Worm (Caenorhabditis elegans) whole organism, L4 larva: ENCODE measurements around the gene mlp-1.

Experiments
- F26F4.8 ChIP-seq: fragments of 200-800 bp; sonication (Bioruptor generic); conservative IDR thresholded peaks from 2 replicates; pipeline ENCODE4 v1.3.6; 2022; ENCODE audit warnings: missing genetic modification characterization, missing compliant biosample characterization
- F37D6.2 ChIP-seq: sonication (generic microtip); optimal IDR thresholded peaks from 2 replicates; lab custom pipeline; 2016; ENCODE audit warnings: mild to moderate bottlenecking, missing genetic modification characterization, missing compliant biosample characterization
- T26A8.4 ChIP-seq: fragments of 200-800 bp; sonication (Bioruptor generic); IDR thresholded peaks from 2 replicates; pipeline ENCODE4 v1.3.6; 2022; ENCODE audit warnings: missing genetic modification characterization, missing compliant biosample characterization
- ZK546.5 ChIP-seq, 2 experiments: sonication (generic microtip); optimal IDR thresholded peaks; 2 replicates each; lab custom pipeline; 2017; ENCODE audit warnings: missing biosample characterization in 2 of 2, missing genetic modification characterization in 2 of 2
- aha-1 ChIP-seq: fragments of 150-350 bp; peaks from one replicate; lab custom pipeline; 2014; ENCODE audit warnings: missing biosample characterization, missing genetic modification characterization
- aly-2 ChIP-seq: sonication (generic microtip); optimal IDR thresholded peaks from 2 replicates; lab custom pipeline; 2018; ENCODE audit warnings: missing biosample characterization, missing genetic modification characterization
- arid-1 ChIP-seq: fragments of 200-800 bp; sonication (Bioruptor generic); conservative IDR thresholded peaks from 2 replicates; pipeline ENCODE4 v1.3.6; 2022; ENCODE audit warnings: missing genetic modification reagents, missing genetic modification characterization, missing compliant biosample characterization
- ceh-62 ChIP-seq: sonication (generic microtip); optimal IDR thresholded peaks from 2 replicates; lab custom pipeline; 2017; ENCODE audit warnings: missing biosample characterization, missing genetic modification characterization
- ces-1 ChIP-seq: fragments of 150-350 bp; sonication (generic microtip); optimal IDR thresholded peaks from 4 replicates; lab custom pipeline; 2014; ENCODE audit warnings: missing biosample characterization, missing genetic modification reagents, missing genetic modification characterization
- cey-2 ChIP-seq: sonication (generic microtip); optimal IDR thresholded peaks from 3 replicates; lab custom pipeline; 2017; ENCODE audit warnings: missing genetic modification characterization, mild to moderate bottlenecking, missing compliant biosample characterization, antibody characterized with exemption, borderline replicate concordance; ENCODE audit not compliant: insufficient read depth
- daf-19 ChIP-seq: fragments of 200-800 bp; sonication (Bioruptor generic); conservative IDR thresholded peaks from 2 replicates; pipeline ENCODE4 v1.3.6; 2022; ENCODE audit warnings: missing genetic modification characterization, missing compliant biosample characterization
- daf-8 ChIP-seq: fragments of 200-800 bp; sonication (Bioruptor generic); IDR thresholded peaks from 2 replicates; pipeline ENCODE4 v1.3.6; 2022; ENCODE audit warnings: missing genetic modification characterization, missing compliant biosample characterization
- dmd-6 ChIP-seq: fragments of 200-800 bp; sonication (Bioruptor generic); IDR thresholded peaks from 2 replicates; pipeline ENCODE4 v1.3.6; 2022; ENCODE audit warnings: missing genetic modification reagents, missing genetic modification characterization, missing compliant biosample characterization
- dmd-8 ChIP-seq: fragments of 200-800 bp; sonication (Bioruptor generic); IDR thresholded peaks from 2 replicates; pipeline ENCODE4 v1.3.6; 2022; ENCODE audit warnings: missing genetic modification characterization, missing compliant biosample characterization
- dpl-1 ChIP-seq: fragments of 150-350 bp; optimal IDR thresholded peaks from 2 replicates; lab custom pipeline; 2014; ENCODE audit warnings: missing biosample characterization, missing genetic modification reagents, missing genetic modification characterization
- duxl-1 ChIP-seq: sonication (generic microtip); optimal IDR thresholded peaks from 2 replicates; lab custom pipeline; 2016; ENCODE audit warnings: mild to moderate bottlenecking, missing genetic modification characterization, moderate library complexity, missing compliant biosample characterization; ENCODE audit not compliant: poor library complexity
- dve-1 ChIP-seq: sonication (generic microtip); optimal IDR thresholded peaks from 2 replicates; lab custom pipeline; 2017; ENCODE audit warnings: antibody characterized with exemption, mild to moderate bottlenecking, missing genetic modification characterization, missing compliant biosample characterization; ENCODE audit not compliant: insufficient read depth
- egl-43 ChIP-seq: fragments of 200-800 bp; sonication (Bioruptor generic); IDR thresholded peaks from 2 replicates; pipeline ENCODE4 v1.3.6; 2022; ENCODE audit warnings: missing genetic modification reagents, missing genetic modification characterization, missing compliant biosample characterization
- fkh-10 ChIP-seq: fragments of 150-350 bp; optimal IDR thresholded peaks from 2 replicates; lab custom pipeline; 2014; ENCODE audit warnings: missing biosample characterization, missing genetic modification reagents, missing genetic modification characterization
- hlh-30 ChIP-seq: sonication (generic microtip); optimal IDR thresholded peaks from 2 replicates; lab custom pipeline; 2017; ENCODE audit warnings: antibody characterized with exemption, mild to moderate bottlenecking, missing genetic modification characterization, missing compliant biosample characterization; ENCODE audit not compliant: insufficient read depth
- jun-1 ChIP-seq: fragments of 150-350 bp; optimal IDR thresholded peaks from 2 replicates; lab custom pipeline; 2014; ENCODE audit warnings: missing biosample characterization, missing genetic modification reagents, missing genetic modification characterization
- lim-7 ChIP-seq: fragments of 200-800 bp; sonication (Bioruptor generic); IDR thresholded peaks from 2 replicates; pipeline ENCODE4 v1.3.6; 2022; ENCODE audit warnings: missing genetic modification characterization, missing compliant biosample characterization
- lin-1 ChIP-seq: fragments of 200-800 bp; sonication (Bioruptor generic); IDR thresholded peaks from 2 replicates; pipeline ENCODE4 v1.3.6; 2022; ENCODE audit warnings: missing genetic modification reagents, missing genetic modification characterization, missing compliant biosample characterization
- lin-38 ChIP-seq: fragments of 200-800 bp; sonication (Bioruptor generic); IDR thresholded peaks from 2 replicates; pipeline ENCODE4 v1.3.6; 2022; ENCODE audit warnings: missing genetic modification reagents, missing genetic modification characterization, missing compliant biosample characterization
- lir-3 ChIP-seq: sonication (generic microtip); optimal IDR thresholded peaks from 2 replicates; lab custom pipeline; 2016; ENCODE audit warnings: mild to moderate bottlenecking, missing genetic modification characterization, missing compliant biosample characterization
- lsy-2 ChIP-seq, 2 experiments: fragments of 150-350 bp in 1 of 2; sonication (generic microtip) in 1 of 2; optimal IDR thresholded peaks; 2 replicates each; lab custom pipeline; 2014 to 2017; ENCODE audit warnings: missing biosample characterization in 2 of 2, missing genetic modification characterization in 2 of 2
- madf-5 ChIP-seq, 2 experiments: fragments of 200-800 bp; sonication (Bioruptor generic); IDR thresholded peaks; 2 replicates each; pipeline ENCODE4 v1.3.6; 2022; ENCODE audit warnings: missing compliant biosample characterization in 2 of 2, missing genetic modification characterization in 2 of 2
- madf-9 ChIP-seq: fragments of 200-800 bp; sonication (Bioruptor generic); conservative IDR thresholded peaks from 2 replicates; pipeline ENCODE4 v1.3.6; 2022; ENCODE audit warnings: missing genetic modification reagents, missing genetic modification characterization, missing compliant biosample characterization
- mdl-1 ChIP-seq, 2 experiments: fragments of 150-350 bp in 1 of 2; sonication (generic microtip) in 1 of 2; optimal IDR thresholded peaks; 2 replicates each; lab custom pipeline; 2014 to 2017; ENCODE audit warnings: missing biosample characterization in 2 of 2, missing genetic modification characterization in 2 of 2
- mes-2 ChIP-seq: sonication (generic microtip); optimal IDR thresholded peaks from 2 replicates; lab custom pipeline; 2016; ENCODE audit warnings: missing genotype, mild to moderate bottlenecking, missing genetic modification characterization, missing compliant biosample characterization; ENCODE audit not compliant: poor library complexity, severe bottlenecking
- mxl-2 ChIP-seq: fragments of 200-800 bp; sonication (Bioruptor generic); conservative IDR thresholded peaks from 2 replicates; pipeline ENCODE4 v1.3.6; 2022; ENCODE audit warnings: missing genetic modification reagents, missing genetic modification characterization, missing compliant biosample characterization
- mxl-3 ChIP-seq: fragments of 200-800 bp; sonication (Bioruptor generic); optimal IDR thresholded peaks from 2 replicates; lab custom pipeline; 2018; ENCODE audit warnings: mild to moderate bottlenecking, missing genetic modification characterization, missing compliant biosample characterization
- nhr-102 ChIP-seq: sonication (generic microtip); optimal IDR thresholded peaks from 2 replicates; lab custom pipeline; 2016; ENCODE audit warnings: mild to moderate bottlenecking, missing genetic modification characterization, moderate library complexity, missing compliant biosample characterization
- nhr-11 ChIP-seq: fragments of 150-350 bp; optimal IDR thresholded peaks from 2 replicates; lab custom pipeline; 2014; ENCODE audit warnings: missing biosample characterization, missing genetic modification characterization
- nhr-111 ChIP-seq: fragments of 200-800 bp; sonication (Bioruptor generic); optimal IDR thresholded peaks from 2 replicates; lab custom pipeline; 2018; ENCODE audit warnings: mild to moderate bottlenecking, missing genetic modification characterization, missing compliant biosample characterization
- nhr-237 ChIP-seq: sonication (generic microtip); optimal IDR thresholded peaks from 2 replicates; lab custom pipeline; 2017; ENCODE audit warnings: missing biosample characterization, missing genetic modification characterization
- nhr-25 ChIP-seq: sonication (generic microtip); optimal IDR thresholded peaks from 2 replicates; lab custom pipeline; 2017; ENCODE audit warnings: missing genetic modification characterization, mild to moderate bottlenecking, missing compliant biosample characterization, antibody characterized with exemption, moderate library complexity, borderline replicate concordance; ENCODE audit not compliant: insufficient read depth
- nhr-41 ChIP-seq: fragments of 200-800 bp; sonication (Bioruptor generic); IDR thresholded peaks from 2 replicates; pipeline ENCODE4 v1.3.6; 2022; ENCODE audit warnings: missing genetic modification reagents, missing genetic modification characterization, missing compliant biosample characterization
- nhr-76 ChIP-seq: fragments of 150-350 bp; optimal IDR thresholded peaks from 2 replicates; lab custom pipeline; 2014; ENCODE audit warnings: missing biosample characterization, missing genetic modification characterization
- nhr-77 ChIP-seq: fragments of 150-350 bp; optimal IDR thresholded peaks from 2 replicates; lab custom pipeline; 2014; ENCODE audit warnings: missing biosample characterization, missing genetic modification characterization
- pha-4 ChIP-seq, 2 experiments: fragments of 150-350 bp in 1 of 2; fragments of 200-800 bp in 1 of 2; sonication (Bioruptor generic) in 1 of 2; IDR thresholded peaks in 1 of 2; optimal IDR thresholded peaks in 1 of 2; 2 replicates each; pipeline versions ENCODE4 v1.3.6 to Lab custom; 2014 to 2022; ENCODE audit warnings: missing genetic modification characterization in 2 of 2, missing genetic modification reagents in 2 of 2, missing biosample characterization in 1 of 2, missing compliant biosample characterization in 1 of 2
- php-3 ChIP-seq: fragments of 200-800 bp; sonication (Bioruptor generic); IDR thresholded peaks from 2 replicates; pipeline ENCODE4 v1.3.6; 2022; ENCODE audit warnings: missing genetic modification reagents, missing genetic modification characterization, missing compliant biosample characterization
- pqm-1 ChIP-seq: sonication (generic microtip); optimal IDR thresholded peaks from 2 replicates; lab custom pipeline; 2017; ENCODE audit warnings: missing biosample characterization, missing genetic modification characterization
- skn-1 ChIP-seq: fragments of 150-350 bp; optimal IDR thresholded peaks from 2 replicates; lab custom pipeline; 2014; ENCODE audit warnings: missing biosample characterization, missing genetic modification characterization
- snpc-4 ChIP-seq: fragments of 150-350 bp; optimal IDR thresholded peaks from 2 replicates; lab custom pipeline; 2014; ENCODE audit warnings: missing biosample characterization, missing genetic modification characterization
- spr-3 ChIP-seq: fragments of 200-800 bp; sonication (Bioruptor generic); optimal IDR thresholded peaks from 2 replicates; lab custom pipeline; 2018; ENCODE audit warnings: mild to moderate bottlenecking, missing genetic modification characterization, missing compliant biosample characterization
- tag-97 ChIP-seq: fragments of 200-800 bp; sonication (Bioruptor generic); IDR thresholded peaks from 2 replicates; pipeline ENCODE4 v1.3.6; 2022; ENCODE audit warnings: missing genetic modification characterization, missing compliant biosample characterization
- unc-130 ChIP-seq: sonication (generic microtip); optimal IDR thresholded peaks from 2 replicates; lab custom pipeline; 2016; ENCODE audit warnings: missing genetic modification reagents, missing genetic modification characterization, missing compliant biosample characterization
- zip-2 ChIP-seq: fragments of 150-350 bp; optimal IDR thresholded peaks from 2 replicates; lab custom pipeline; 2014; ENCODE audit warnings: missing biosample characterization, missing genetic modification characterization
- ztf-7 ChIP-seq: fragments of 150-350 bp; optimal IDR thresholded peaks from 2 replicates; lab custom pipeline; 2014; ENCODE audit warnings: missing biosample characterization, missing genetic modification characterization

mlp-1 gene

ce11 chrIII:5938790-5939452 lies 35.9 kb downstream of the mlp-1 start (continued):
- TF ChIP-seq skn-1 (no peak), cey-2 (tag; lab: Kevin White, UChicago) (no peak), hlh-30 (tag; lab: Kevin White, UChicago) (peak; percentile 67), nhr-76 (tag; lab: Kevin White, UChicago) (no peak), ces-1 (no peak), lin-1 (no peak), php-3 (GFP tag; lab: Robert Waterston, UW) (peak; percentile 78), unc-130 (GFP tag; lab: Kevin White, UChicago) (peak; percentile 84), dve-1 (tag; lab: Kevin White, UChicago) (peak; percentile 73), zip-2 (tag; lab: Kevin White, UChicago) (no peak), egl-43 (GFP tag; lab: Robert Waterston, UW) (no peak), F37D6.2 (tag; lab: Kevin White, UChicago) (no peak), mes-2 (tag; lab: Kevin White, UChicago) (peak; percentile 27), mxl-3 (GFP tag; lab: Kevin White, UChicago) (no peak), spr-3 (no peak), lsy-2 (tag; optimal IDR thresholded peaks at IDR 0.05; lab: Kevin White, UChicago) (no peak), madf-9 (GFP tag; lab: Robert Waterston, UW) (no peak), duxl-1 (tag; lab: Kevin White, UChicago) (no peak), tag-97 (GFP tag; lab: Robert Waterston, UW) (no peak), nhr-41 (GFP tag; lab: Robert Waterston, UW) (no peak), nhr-11 (tag; lab: Kevin White, UChicago) (no peak), aly-2 (tag; lab: Kevin White, UChicago) (no peak), madf-5 (GFP tag; IDR thresholded peaks at IDR 0.05; lab: Robert Waterston, UW) (no peak), dpl-1 (GFP tag; lab: Kevin White, UChicago) (no peak), nhr-102 (tag; lab: Kevin White, UChicago) (no peak), nhr-237 (tag; lab: Kevin White, UChicago) (no peak), dmd-6 (GFP tag; lab: Robert Waterston, UW) (0 out of 2 replicates have a peak, but pooled peaks have one; percentile 33), mdl-1 (tag; optimal IDR thresholded peaks at IDR 0.05; lab: Kevin White, UChicago) (no peak), daf-8 (no peak), nhr-77 (tag; lab: Kevin White, UChicago) (peak; percentile 36), ZK546.5 (tag; optimal IDR thresholded peaks at IDR 0.05; lab: Kevin White, UChicago) (no peak), jun-1 (tag; lab: Kevin White, UChicago) (no peak), aha-1 (tag; lab: Kevin White, UChicago) (no peak), pha-4 (GFP tag; IDR thresholded peaks at IDR 0.05; lab: Robert Waterston, UW) (no peak), pha-4 (tag; optimal IDR thresholded peaks at IDR 0.05; lab: Kevin White, UChicago) (no peak), ceh-62 (no peak), snpc-4 (tag; lab: Kevin White, UChicago) (no peak), F26F4.8 (no peak), lim-7 (GFP tag; lab: Robert Waterston, UW) (no peak), lir-3 (tag; lab: Kevin White, UChicago) (no peak), nhr-111 (GFP tag; lab: Kevin White, UChicago) (no peak), fkh-10 (GFP tag; lab: Kevin White, UChicago) (no peak), T26A8.4 (GFP tag; lab: Robert Waterston, UW) (no peak), arid-1 (GFP tag; lab: Robert Waterston, UW) (no peak), dmd-8 (GFP tag; lab: Robert Waterston, UW) (no peak), ztf-7 (tag; lab: Kevin White, UChicago) (no peak), nhr-25 (no peak), pqm-1 (tag; lab: Kevin White, UChicago) (peak; percentile 23), mxl-2 (GFP tag; lab: Robert Waterston, UW) (no peak), lin-38 (peak; percentile 43; the same call in 1 of the 2 replicates), daf-19 (no peak)
